Worm (Caenorhabditis elegans) whole organism, young adult: ENCODE measurements around the gene C11E4.8.

ENCODE experiments used
- B0019.2 ChIP-seq: fragments of 200-800 bp; sonication (Bioruptor generic); conservative IDR thresholded peaks from 2 replicates; pipeline ENCODE4 v1.3.6; 2022; ENCODE audit warnings: missing genetic modification reagents, missing genetic modification characterization, missing compliant biosample characterization
- C06A6.2 ChIP-seq: fragments of 200-800 bp; sonication (Bioruptor generic); conservative IDR thresholded peaks from 2 replicates; pipeline ENCODE4 v1.3.6; 2022; ENCODE audit warnings: missing genetic modification characterization, missing compliant biosample characterization
- F33H1.4 ChIP-seq: fragments of 200-800 bp; sonication (Bioruptor generic); IDR thresholded peaks from 2 replicates; pipeline ENCODE4 v1.3.6; 2022; ENCODE audit warnings: missing genetic modification reagents, missing genetic modification characterization, missing compliant biosample characterization
- F52B5.7 ChIP-seq: sonication (generic microtip); optimal IDR thresholded peaks from 2 replicates; lab custom pipeline; 2016; ENCODE audit warnings: mild to moderate bottlenecking, missing genetic modification characterization, missing compliant biosample characterization
- Y67H2A.10 ChIP-seq: fragments of 200-800 bp; sonication (Bioruptor generic); conservative IDR thresholded peaks from 2 replicates; pipeline ENCODE4 v1.3.6; 2022; ENCODE audit warnings: missing genetic modification reagents, missing genetic modification characterization, missing compliant biosample characterization
- attf-6 ChIP-seq: fragments of 200-800 bp; sonication (Bioruptor generic); IDR thresholded peaks from 2 replicates; pipeline ENCODE4 v1.3.6; 2022; ENCODE audit warnings: missing genetic modification reagents, missing genetic modification characterization, missing compliant biosample characterization
- ceh-100 ChIP-seq: fragments of 200-800 bp; sonication (Bioruptor generic); IDR thresholded peaks from 2 replicates; pipeline ENCODE4 v1.3.6; 2022; ENCODE audit warnings: missing genetic modification reagents, missing genetic modification characterization, missing compliant biosample characterization
- ceh-27 ChIP-seq: fragments of 200-800 bp; sonication (Bioruptor generic); optimal IDR thresholded peaks from 2 replicates; lab custom pipeline; 2018; ENCODE audit warnings: mild to moderate bottlenecking, missing genetic modification characterization, moderate library complexity, missing compliant biosample characterization
- ceh-58 ChIP-seq: fragments of 200-800 bp; sonication (Bioruptor generic); IDR thresholded peaks from 2 replicates; pipeline ENCODE4 v1.3.6; 2022; ENCODE audit warnings: missing genetic modification characterization, missing compliant biosample characterization
- ceh-79 ChIP-seq: sonication (generic microtip); optimal IDR thresholded peaks from 2 replicates; lab custom pipeline; 2017; ENCODE audit warnings: mild to moderate bottlenecking, missing genetic modification characterization, missing compliant biosample characterization
- chd-7 ChIP-seq: sonication (generic microtip); optimal IDR thresholded peaks from 2 replicates; lab custom pipeline; 2016; ENCODE audit warnings: mild to moderate bottlenecking, missing genetic modification characterization, moderate library complexity, missing compliant biosample characterization
- dpff-1 ChIP-seq: sonication (generic microtip); optimal IDR thresholded peaks from 2 replicates; lab custom pipeline; 2017; ENCODE audit warnings: mild to moderate bottlenecking, missing genetic modification characterization, missing compliant biosample characterization
- dpl-1 ChIP-seq: fragments of 150-350 bp; optimal IDR thresholded peaks from 2 replicates; lab custom pipeline; 2014; ENCODE audit warnings: missing biosample characterization, missing genetic modification reagents, missing genetic modification characterization
- egl-44 ChIP-seq: fragments of 200-800 bp; sonication (Bioruptor generic); IDR thresholded peaks from 2 replicates; pipeline ENCODE4 v1.3.6; 2022; ENCODE audit warnings: missing genetic modification reagents, missing genetic modification characterization, missing compliant biosample characterization
- egrh-3 ChIP-seq: fragments of 200-800 bp; sonication (Bioruptor generic); IDR thresholded peaks from 2 replicates; pipeline ENCODE4 v1.3.6; 2022; ENCODE audit warnings: missing genetic modification reagents, missing genetic modification characterization, missing compliant biosample characterization
- gei-17 ChIP-seq: fragments of 200-800 bp; sonication (Bioruptor generic); optimal IDR thresholded peaks from 2 replicates; lab custom pipeline; 2018; ENCODE audit warnings: mild to moderate bottlenecking, missing genetic modification characterization, missing compliant biosample characterization
- him-1 ChIP-seq: sonication (generic microtip); optimal IDR thresholded peaks from 2 replicates; lab custom pipeline; 2016; ENCODE audit warnings: missing genotype, missing genetic modification reagents, missing genetic modification characterization, missing compliant biosample characterization
- hlh-12 ChIP-seq: sonication (generic microtip); optimal IDR thresholded peaks from 2 replicates; lab custom pipeline; 2016; ENCODE audit warnings: missing genetic modification characterization, missing compliant biosample characterization
- hmg-20 ChIP-seq: fragments of 200-800 bp; sonication (Bioruptor generic); IDR thresholded peaks from 2 replicates; pipeline ENCODE4 v1.3.6; 2022; ENCODE audit warnings: missing genetic modification reagents, missing genetic modification characterization, missing compliant biosample characterization
- hrde-1 ChIP-seq: sonication (generic microtip); optimal IDR thresholded peaks from 2 replicates; lab custom pipeline; 2016; ENCODE audit warnings: missing genetic modification characterization, mild to moderate bottlenecking, missing compliant biosample characterization, moderate library complexity, missing genotype, missing genetic modification reagents, borderline replicate concordance
- let-526 ChIP-seq: fragments of 200-800 bp; sonication (Bioruptor generic); IDR thresholded peaks from 2 replicates; pipeline ENCODE4 v1.3.6; 2022; ENCODE audit warnings: missing genetic modification reagents, missing genetic modification characterization, missing compliant biosample characterization
- mel-28 ChIP-seq: sonication (generic microtip); optimal IDR thresholded peaks from 2 replicates; lab custom pipeline; 2016; ENCODE audit warnings: borderline replicate concordance, mild to moderate bottlenecking, missing genetic modification characterization, missing compliant biosample characterization
- mxl-1 ChIP-seq: sonication (generic microtip); optimal IDR thresholded peaks from 2 replicates; lab custom pipeline; 2016; ENCODE audit warnings: missing genetic modification characterization, missing compliant biosample characterization
- nfya-2 ChIP-seq: fragments of 200-800 bp; sonication (Bioruptor generic); IDR thresholded peaks from 2 replicates; pipeline ENCODE4 v1.3.6; 2022; ENCODE audit warnings: missing genetic modification reagents, missing genetic modification characterization, missing compliant biosample characterization
- nfyb-1 ChIP-seq: fragments of 200-800 bp; sonication (Bioruptor generic); IDR thresholded peaks from 2 replicates; pipeline ENCODE4 v1.3.6; 2022; ENCODE audit warnings: missing genetic modification reagents, missing genetic modification characterization, missing compliant biosample characterization
- nhr-179 ChIP-seq: sonication (generic microtip); optimal IDR thresholded peaks from 2 replicates; lab custom pipeline; 2016; ENCODE audit warnings: mild to moderate bottlenecking, missing genetic modification characterization, missing compliant biosample characterization
- nhr-80 ChIP-seq: sonication (generic microtip); optimal IDR thresholded peaks from 2 replicates; lab custom pipeline; 2016; ENCODE audit warnings: missing genetic modification characterization, missing compliant biosample characterization
- pha-4 ChIP-seq: fragments of 150-350 bp; sonication (generic microtip); optimal IDR thresholded peaks from 2 replicates; lab custom pipeline; 2014; ENCODE audit warnings: missing biosample characterization, missing genetic modification reagents, missing genetic modification characterization
- rcor-1 ChIP-seq: fragments of 200-800 bp; sonication (Bioruptor generic); IDR thresholded peaks from 2 replicates; pipeline ENCODE4 v1.3.6; 2022; ENCODE audit warnings: missing genetic modification reagents, missing genetic modification characterization, missing compliant biosample characterization
- rpc-1 ChIP-seq, 2 experiments: fragments of 150-350 bp in 1 of 2; sonication (generic microtip) in 1 of 2; optimal IDR thresholded peaks; 2 replicates each; lab custom pipeline; 2014 to 2018; ENCODE audit warnings: missing biosample characterization in 1 of 2, missing genetic modification characterization in 1 of 2, missing genetic modification reagents in 1 of 2, missing genotype in 1 of 2
- snpc-4 ChIP-seq, 5 experiments: fragments of 150-350 bp in 1 of 5; sonication (generic microtip) in 4 of 5; optimal IDR thresholded peaks; 2 replicates each; lab custom pipeline; 2014 to 2018; ENCODE audit warnings: missing genetic modification characterization in 5 of 5, missing biosample characterization in 3 of 5, antibody characterized with exemption in 2 of 5, mild to moderate bottlenecking in 2 of 5, missing compliant biosample characterization in 2 of 5, missing genotype in 2 of 5, moderate library complexity in 2 of 5, missing genetic modification reagents in 1 of 5
- somi-1 ChIP-seq: fragments of 200-800 bp; sonication (Bioruptor generic); optimal IDR thresholded peaks from 2 replicates; lab custom pipeline; 2018; ENCODE audit warnings: mild to moderate bottlenecking, missing genetic modification characterization, missing compliant biosample characterization
- xnd-1 ChIP-seq: sonication (generic microtip); optimal IDR thresholded peaks from 2 replicates; lab custom pipeline; 2016; ENCODE audit warnings: missing genotype, missing genetic modification reagents, missing genetic modification characterization, missing compliant biosample characterization
- ztf-18 ChIP-seq: sonication (generic microtip); optimal IDR thresholded peaks from 2 replicates; lab custom pipeline; 2016; ENCODE audit warnings: missing genotype, mild to moderate bottlenecking, missing genetic modification characterization, missing compliant biosample characterization
- ztf-22 ChIP-seq: fragments of 200-800 bp; sonication (Bioruptor generic); optimal IDR thresholded peaks from 2 replicates; lab custom pipeline; 2018; ENCODE audit warnings: mild to moderate bottlenecking, missing genetic modification characterization, moderate library complexity, missing compliant biosample characterization

Gene C11E4.8

ce11 chrX:9673228-9673627 lies 53.0 kb downstream of the C11E4.8 start:
- peak; percentile 25 for TF ChIP-seq nhr-80 (tag; lab: Kevin White, UChicago)
- TF ChIP-seq ztf-18 (tag; lab: Kevin White, UChicago): no peak

DNA sequence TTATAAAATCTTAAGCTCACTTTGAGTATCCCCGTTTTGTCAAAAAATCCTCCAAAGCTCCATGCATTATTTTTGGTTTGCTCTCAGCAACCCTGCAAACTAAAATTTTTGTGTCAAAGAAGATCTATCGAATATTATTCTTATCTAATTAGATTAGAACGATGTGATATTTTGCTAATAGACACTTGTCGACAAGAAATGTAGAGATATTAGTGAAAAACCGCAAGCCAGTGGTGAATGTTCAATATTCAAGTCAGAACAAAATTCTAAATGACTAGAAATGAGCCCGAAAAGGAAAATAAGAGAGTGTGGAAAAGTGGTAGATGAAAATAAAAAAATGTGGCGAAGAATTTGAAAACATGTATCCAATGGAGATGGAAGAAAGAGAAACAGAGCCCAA lies 54.6 kb downstream of the C11E4.8 start, which contains the start of gene C43C3.4:
TSS of gene C43C3.4 (minus strand) at position 101 of the 400 bp plus-strand sequence.
- TF ChIP-seq rcor-1: no peak
- TF ChIP-seq F33H1.4 (GFP tag; lab: Robert Waterston, UW): no peak
- TF ChIP-seq F52B5.7 (tag; lab: Kevin White, UChicago): no peak
- no peak for TF ChIP-seq B0019.2 (GFP tag; lab: Robert Waterston, UW)
- TF ChIP-seq dpff-1: no peak
- TF ChIP-seq mel-28 (tag; lab: Kevin White, UChicago): no peak
- TF ChIP-seq nhr-179: no peak
- no peak for TF ChIP-seq hmg-20 (GFP tag; lab: Robert Waterston, UW)
- TF ChIP-seq let-526 (GFP tag; lab: Robert Waterston, UW): no peak
- TF ChIP-seq attf-6: no peak
- no peak for TF ChIP-seq him-1
- no peak for TF ChIP-seq egrh-3
- TF ChIP-seq nfya-2: no peak

DNA sequence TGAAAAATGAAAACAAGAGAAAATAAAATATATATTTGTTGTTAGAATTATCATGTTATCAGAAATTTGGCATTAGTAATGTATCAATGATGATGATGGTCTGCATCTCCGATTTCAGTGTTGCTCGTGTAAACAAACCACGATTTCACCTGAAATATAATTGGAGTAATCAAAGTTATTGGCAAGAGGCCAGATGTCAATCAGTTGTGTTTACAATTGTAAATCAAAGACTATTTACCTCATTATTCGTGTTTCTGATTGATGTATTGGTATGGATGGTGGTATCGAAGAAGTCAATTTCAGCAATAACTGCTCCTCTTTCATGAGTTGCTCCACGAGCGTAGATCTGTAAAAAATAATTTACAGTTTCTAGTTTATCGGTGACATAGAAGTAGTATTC lies 55.8 kb downstream of the C11E4.8 start:
- no peak for TF ChIP-seq nfyb-1 (GFP tag; lab: Robert Waterston, UW)
- TF ChIP-seq ztf-22 (GFP tag; lab: Kevin White, UChicago): peak; percentile 14
- TF ChIP-seq pha-4 (tag; lab: Kevin White, UChicago): peak; percentile 92
- TF ChIP-seq nhr-80 (tag; lab: Kevin White, UChicago): peak; percentile 69
- no peak for TF ChIP-seq snpc-4 (GFP tag; optimal IDR thresholded peaks at IDR 0.05; lab: Kevin White, UChicago)
- TF ChIP-seq snpc-4 (tag; optimal IDR thresholded peaks at IDR 0.05; lab: Kevin White, UChicago): no peak

DNA sequence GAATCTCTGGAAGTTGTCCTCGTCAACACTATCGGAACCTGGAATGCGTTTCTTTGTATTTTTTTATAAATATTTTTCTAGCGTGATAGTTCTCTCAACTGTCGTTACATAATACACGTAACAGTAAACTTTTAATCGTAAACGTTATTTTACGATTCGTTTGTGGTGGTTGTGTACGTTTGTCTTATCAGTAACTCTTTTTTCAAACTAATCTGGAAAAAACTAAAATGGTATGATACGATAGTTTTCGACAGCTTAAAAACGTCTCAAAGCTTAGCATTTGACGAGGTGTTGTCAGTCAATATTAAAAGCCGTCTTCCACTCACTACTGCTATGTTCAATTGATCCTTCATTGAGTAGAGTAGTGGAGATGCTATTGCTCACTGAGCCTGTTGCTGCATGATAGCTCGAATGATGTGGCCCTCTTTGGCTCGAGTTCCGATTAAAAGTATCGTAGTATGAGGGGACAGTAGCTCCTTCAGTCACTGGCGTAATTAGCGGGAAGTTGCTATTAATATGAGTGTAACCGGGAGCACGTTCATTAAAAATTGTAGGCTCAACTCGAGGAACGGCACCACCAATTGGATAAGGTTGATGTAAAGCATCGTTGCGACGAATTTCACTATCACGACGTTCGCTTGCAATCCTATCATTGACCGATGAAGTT lies 56.7 kb downstream of the C11E4.8 start:
- no peak for TF ChIP-seq xnd-1
- TF ChIP-seq dpl-1 (GFP tag; lab: Kevin White, UChicago): no peak
- no peak for TF ChIP-seq Y67H2A.10 (GFP tag; lab: Robert Waterston, UW)
- TF ChIP-seq egl-44 (GFP tag; lab: Robert Waterston, UW): no peak
- no peak for TF ChIP-seq somi-1 (GFP tag; lab: Kevin White, UChicago)
- no peak for TF ChIP-seq ceh-100
- TF ChIP-seq let-526 (GFP tag; lab: Robert Waterston, UW): no peak
- TF ChIP-seq mxl-1 (tag; lab: Kevin White, UChicago): no peak
- no peak for TF ChIP-seq attf-6
- no peak for TF ChIP-seq ceh-27 (GFP tag; lab: Kevin White, UChicago)

ce11 chrX:9677927-9678326 lies 57.7 kb downstream of the C11E4.8 start:
- no peak for TF ChIP-seq ceh-79 (tag; lab: Kevin White, UChicago)

DNA sequence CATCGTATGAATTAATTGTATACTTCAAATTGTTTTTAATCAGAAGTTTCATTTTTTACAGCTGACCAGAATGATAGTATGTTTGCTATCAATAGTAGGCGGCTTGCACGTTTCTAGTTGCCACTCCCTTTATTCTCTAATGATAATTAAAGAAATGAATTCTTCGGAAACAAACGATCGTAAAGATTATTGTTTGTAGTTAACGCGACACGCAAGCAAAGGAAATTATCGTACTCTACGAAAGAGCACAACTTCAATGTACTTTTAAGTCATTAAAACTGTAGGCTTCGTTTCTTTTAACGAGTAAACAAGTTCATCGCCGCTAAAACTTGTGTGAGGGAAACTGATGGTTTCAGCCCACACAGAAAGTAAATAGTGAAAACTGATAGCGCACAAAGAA lies 59.2 kb downstream of the C11E4.8 start:
- TF ChIP-seq C06A6.2 (GFP tag; lab: Robert Waterston, UW): no peak
- TF ChIP-seq hlh-12: no peak
- no peak for TF ChIP-seq let-526 (GFP tag; lab: Robert Waterston, UW)
- no peak for TF ChIP-seq chd-7 (tag; lab: Kevin White, UChicago)
- no peak for TF ChIP-seq hrde-1 (tag; lab: Kevin White, UChicago)
- no peak for TF ChIP-seq snpc-4 (GFP tag; optimal IDR thresholded peaks at IDR 0.05; lab: Kevin White, UChicago)
- TF ChIP-seq snpc-4 (tag; optimal IDR thresholded peaks at IDR 0.05; lab: Kevin White, UChicago): no peak
- no peak for TF ChIP-seq ceh-58 (GFP tag; lab: Robert Waterston, UW)
- no peak for TF ChIP-seq rpc-1 (optimal IDR thresholded peaks at IDR 0.05; lab: Kevin White, UChicago)
- no peak for TF ChIP-seq rpc-1 (tag; optimal IDR thresholded peaks at IDR 0.05; lab: Kevin White, UChicago)
- TF ChIP-seq gei-17 (GFP tag; lab: Kevin White, UChicago): no peak
- TF ChIP-seq, all 124 proteins: peak for 0
